Fruit fly (Drosophila melanogaster): ENCODE data around the gene CG11585.

DNA sequence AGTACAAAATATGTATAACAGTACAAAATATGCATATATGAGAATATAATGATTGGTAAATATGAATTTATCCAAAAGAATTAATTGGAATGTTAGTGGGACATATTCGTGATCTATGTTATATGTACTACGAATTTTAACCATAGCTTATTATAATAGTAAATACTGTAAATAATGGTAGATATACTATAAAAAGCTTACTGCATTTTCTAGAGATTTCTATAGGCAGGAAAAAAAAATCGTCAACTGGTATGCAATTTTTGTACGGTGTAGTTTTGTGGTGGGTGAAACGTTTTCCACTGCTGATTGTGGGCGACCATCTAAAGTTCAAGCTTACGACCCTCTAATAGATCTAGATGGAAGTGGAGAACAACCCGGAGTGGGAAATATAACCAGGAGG is 27.5 kb downstream of the CG11585 start:
- no peak for TF ChIP-seq jim (GFP tag; optimal IDR thresholded peaks at IDR 0.05)
- TF ChIP-seq GATAd (GFP tag; optimal IDR thresholded peaks at IDR 0.05): no peak
- no peak for TF ChIP-seq Rel (GFP tag; optimal IDR thresholded peaks at IDR 0.05)
- TF ChIP-seq Rel (tag; optimal IDR thresholded peaks at IDR 0.05): no peak
- no peak for TF ChIP-seq Hr78 (GFP tag; optimal IDR thresholded peaks at IDR 0.05)
- TF ChIP-seq pan (optimal IDR thresholded peaks at IDR 0.05): no peak
- TF ChIP-seq h (GFP tag; optimal IDR thresholded peaks at IDR 0.05): no peak

Data from whole organism, wandering third instar larva.